Fruit fly (Drosophila melanogaster) whole organism, prepupa: ENCODE measurements around the gene CG2129.

ENCODE experiments used
- CG10631 ChIP-seq: fragments of 200-800 bp; sonication (Bioruptor generic); optimal IDR thresholded peaks from 2 replicates; lab custom pipeline; 2016; ENCODE audit warnings: missing biosample characterization, missing genetic modification characterization
- CG10669 ChIP-seq: fragments of 200-800 bp; sonication (Bioruptor generic); optimal IDR thresholded peaks from 3 replicates; lab custom pipeline; 2018; ENCODE audit warnings: missing biosample characterization, mild to moderate bottlenecking, missing genetic modification characterization, moderate library complexity
- CG11762 ChIP-seq: fragments of 200-800 bp; sonication (Bioruptor generic); optimal IDR thresholded peaks from 3 replicates; lab custom pipeline; 2016; ENCODE audit warnings: missing biosample characterization, missing genetic modification characterization; ENCODE audit not compliant: insufficient read depth
- CG15336 ChIP-seq: fragments of 200-800 bp; sonication (Bioruptor generic); IDR thresholded peaks from 2 replicates; pipeline ENCODE4 v1.3.6; 2022; ENCODE audit warnings: missing biosample characterization, missing genetic modification characterization
- CG1621 ChIP-seq: fragments of 200-800 bp; sonication (Bioruptor generic); optimal IDR thresholded peaks from 3 replicates; lab custom pipeline; 2018; ENCODE audit warnings: missing biosample characterization, mild to moderate bottlenecking, missing genetic modification characterization
- CG16779 ChIP-seq: fragments of 200-800 bp; sonication (Bioruptor generic); optimal IDR thresholded peaks from 3 replicates; lab custom pipeline; 2017; ENCODE audit warnings: missing biosample characterization, mild to moderate bottlenecking, missing genetic modification characterization
- CG3032 ChIP-seq: fragments of 200-800 bp; optimal IDR thresholded peaks from 2 replicates; lab custom pipeline; 2019; ENCODE audit warnings: missing biosample characterization, mild to moderate bottlenecking, missing genetic modification characterization, moderate library complexity
- CG31627 ChIP-seq: fragments of 200-800 bp; sonication (Bioruptor generic); optimal IDR thresholded peaks from 3 replicates; lab custom pipeline; 2016; ENCODE audit warnings: missing biosample characterization, missing genetic modification characterization
- CG32006 ChIP-seq: fragments of 200-800 bp; sonication (Bioruptor generic); optimal IDR thresholded peaks from 3 replicates; lab custom pipeline; 2017; ENCODE audit warnings: missing biosample characterization, mild to moderate bottlenecking, missing genetic modification characterization
- CG3919 ChIP-seq: fragments of 200-800 bp; sonication (Bioruptor generic); optimal IDR thresholded peaks from 3 replicates; lab custom pipeline; 2016; ENCODE audit warnings: missing biosample characterization, missing genetic modification characterization
- CG6163 ChIP-seq: fragments of 200-800 bp; sonication (Bioruptor generic); IDR thresholded peaks from 3 replicates; pipeline ENCODE4 v1.3.6; 2022; ENCODE audit warnings: missing biosample characterization, missing genetic modification characterization
- CG6276 ChIP-seq: fragments of 200-800 bp; sonication (Bioruptor generic); optimal IDR thresholded peaks from 2 replicates; lab custom pipeline; 2017; ENCODE audit warnings: missing biosample characterization, mild to moderate bottlenecking, missing genetic modification characterization
- CG6792 ChIP-seq: fragments of 200-800 bp; sonication (Bioruptor generic); optimal IDR thresholded peaks from 3 replicates; lab custom pipeline; 2016; ENCODE audit warnings: missing biosample characterization, missing genetic modification characterization
- CG6808 ChIP-seq: fragments of 200-800 bp; sonication (Bioruptor generic); optimal IDR thresholded peaks from 3 replicates; lab custom pipeline; 2017; ENCODE audit warnings: missing biosample characterization, missing genetic modification characterization, mild to moderate bottlenecking, moderate library complexity, missing genetic modification reagents
- CG6854 ChIP-seq: fragments of 200-800 bp; sonication (Bioruptor generic); optimal IDR thresholded peaks from 2 replicates; lab custom pipeline; 2017; ENCODE audit warnings: missing biosample characterization, mild to moderate bottlenecking, missing genetic modification characterization
- CG8119 ChIP-seq: fragments of 200-800 bp; sonication (Bioruptor generic); IDR thresholded peaks from 3 replicates; pipeline ENCODE4 v1.3.6; 2022; ENCODE audit warnings: missing biosample characterization, missing genetic modification characterization
- CG8319 ChIP-seq: fragments of 200-800 bp; sonication (Bioruptor generic); optimal IDR thresholded peaks from 3 replicates; lab custom pipeline; 2016; ENCODE audit warnings: missing biosample characterization, missing genetic modification characterization
- CG9139 ChIP-seq: fragments of 200-800 bp; sonication (Bioruptor generic); optimal IDR thresholded peaks from 3 replicates; lab custom pipeline; 2017; ENCODE audit warnings: missing biosample characterization, mild to moderate bottlenecking, missing genetic modification characterization
- Eip75B ChIP-seq: fragments of 200-800 bp; sonication (Bioruptor generic); optimal IDR thresholded peaks from 3 replicates; lab custom pipeline; 2016; ENCODE audit warnings: missing biosample characterization, missing genetic modification characterization
- Eip78C ChIP-seq: fragments of 200-800 bp; sonication (Bioruptor generic); peaks from one replicate; lab custom pipeline; 2016; ENCODE audit warnings: missing biosample characterization, missing genetic modification characterization
- Eip93F ChIP-seq: fragments of 200-800 bp; sonication (Bioruptor generic); optimal IDR thresholded peaks from 2 replicates; lab custom pipeline; 2016; ENCODE audit warnings: missing biosample characterization, mild to moderate bottlenecking, missing genetic modification characterization
- Ets21C ChIP-seq: fragments of 200-800 bp; sonication (Bioruptor generic); optimal IDR thresholded peaks from 3 replicates; lab custom pipeline; 2016; ENCODE audit warnings: missing biosample characterization, missing genetic modification characterization
- Gug ChIP-seq: fragments of 200-800 bp; sonication (Bioruptor generic); IDR thresholded peaks from 2 replicates; pipeline ENCODE4 v1.3.6; 2022; ENCODE audit warnings: missing biosample characterization, missing genetic modification characterization
- Hr38 ChIP-seq: sonication (Bioruptor generic); optimal IDR thresholded peaks from 2 replicates; lab custom pipeline; 2016; ENCODE audit warnings: missing biosample characterization, missing genetic modification characterization
- Hr39 ChIP-seq: fragments of 200-800 bp; sonication (Bioruptor generic); optimal IDR thresholded peaks from 2 replicates; lab custom pipeline; 2016; ENCODE audit warnings: missing biosample characterization, missing genetic modification characterization
- Hr4 ChIP-seq: fragments of 200-800 bp; sonication (Bioruptor generic); optimal IDR thresholded peaks from 3 replicates; lab custom pipeline; 2016; ENCODE audit warnings: missing biosample characterization, missing genetic modification characterization
- Lpt ChIP-seq: fragments of 200-800 bp; sonication (Bioruptor generic); optimal IDR thresholded peaks from 3 replicates; lab custom pipeline; 2016; ENCODE audit warnings: missing biosample characterization, missing genetic modification characterization
- OdsH ChIP-seq: fragments of 200-800 bp; sonication (Bioruptor generic); optimal IDR thresholded peaks from 3 replicates; lab custom pipeline; 2016; ENCODE audit warnings: missing biosample characterization, missing genetic modification characterization
- Sox14 ChIP-seq: fragments of 200-800 bp; sonication (Bioruptor generic); optimal IDR thresholded peaks from 3 replicates; lab custom pipeline; 2016; ENCODE audit warnings: missing biosample characterization, missing genetic modification characterization
- Sox15 ChIP-seq: fragments of 200-800 bp; sonication (Bioruptor generic); optimal IDR thresholded peaks from 3 replicates; lab custom pipeline; 2016; ENCODE audit warnings: missing biosample characterization, missing genetic modification characterization
- achi ChIP-seq: fragments of 200-800 bp; sonication (Bioruptor generic); optimal IDR thresholded peaks from 3 replicates; lab custom pipeline; 2016; ENCODE audit warnings: missing biosample characterization, missing genetic modification characterization
- acj6 ChIP-seq: fragments of 200-800 bp; sonication (Bioruptor generic); optimal IDR thresholded peaks from 3 replicates; lab custom pipeline; 2016; ENCODE audit warnings: missing biosample characterization, missing genetic modification characterization
- cyc ChIP-seq: fragments of 200-800 bp; sonication (Bioruptor generic); optimal IDR thresholded peaks from 3 replicates; lab custom pipeline; 2016; ENCODE audit warnings: missing biosample characterization, missing genetic modification characterization
- dac ChIP-seq: fragments of 200-800 bp; sonication (Bioruptor generic); optimal IDR thresholded peaks from 2 replicates; lab custom pipeline; 2017; ENCODE audit warnings: missing biosample characterization, mild to moderate bottlenecking, missing genetic modification characterization
- dsx ChIP-seq: fragments of 200-800 bp; optimal IDR thresholded peaks from 3 replicates; lab custom pipeline; 2019; ENCODE audit warnings: missing biosample characterization, mild to moderate bottlenecking, missing genetic modification characterization, moderate library complexity; ENCODE audit not compliant: poor library complexity, severe bottlenecking
- eg ChIP-seq: fragments of 200-800 bp; sonication (Bioruptor generic); IDR thresholded peaks from 3 replicates; pipeline ENCODE4 v1.3.6; 2022; ENCODE audit warnings: missing biosample characterization, missing genetic modification characterization
- esn ChIP-seq: fragments of 200-800 bp; sonication (Bioruptor generic); optimal IDR thresholded peaks from 2 replicates; lab custom pipeline; 2016; ENCODE audit warnings: missing biosample characterization, mild to moderate bottlenecking, missing genetic modification characterization, moderate library complexity
- fd59A ChIP-seq: fragments of 200-800 bp; sonication (Bioruptor generic); optimal IDR thresholded peaks from 2 replicates; lab custom pipeline; 2017; ENCODE audit warnings: missing biosample characterization, mild to moderate bottlenecking, missing genetic modification characterization, missing genetic modification reagents
- fd85E ChIP-seq: fragments of 200-800 bp; sonication (Bioruptor generic); optimal IDR thresholded peaks from 3 replicates; lab custom pipeline; 2016; ENCODE audit warnings: missing biosample characterization, missing genetic modification characterization
- fkh ChIP-seq: fragments of 200-800 bp; sonication (Bioruptor generic); optimal IDR thresholded peaks from 3 replicates; lab custom pipeline; 2017; ENCODE audit warnings: missing biosample characterization, mild to moderate bottlenecking, missing genetic modification characterization, moderate library complexity
- lz ChIP-seq: fragments of 200-800 bp; sonication (Bioruptor generic); optimal IDR thresholded peaks from 3 replicates; lab custom pipeline; 2016; ENCODE audit warnings: missing biosample characterization, missing genetic modification characterization
- net ChIP-seq: fragments of 200-800 bp; sonication (Bioruptor generic); optimal IDR thresholded peaks from 3 replicates; lab custom pipeline; 2016; ENCODE audit warnings: missing biosample characterization, missing genetic modification characterization
- pdm3 ChIP-seq: fragments of 200-800 bp; sonication (Bioruptor generic); optimal IDR thresholded peaks from 3 replicates; lab custom pipeline; 2016; ENCODE audit warnings: missing biosample characterization, missing genetic modification characterization
- salr ChIP-seq, 2 experiments: fragments of 200-800 bp; sonication (Bioruptor generic); optimal IDR thresholded peaks; 3 replicates each; lab custom pipeline; 2016 to 2018; ENCODE audit warnings: missing biosample characterization in 2 of 2, missing genetic modification characterization in 2 of 2, mild to moderate bottlenecking in 1 of 2
- svp ChIP-seq: fragments of 200-800 bp; sonication (Bioruptor generic); peaks from one replicate; lab custom pipeline; 2016; ENCODE audit warnings: missing biosample characterization, missing genetic modification characterization
- topi ChIP-seq: fragments of 200-800 bp; sonication (Bioruptor generic); optimal IDR thresholded peaks from 3 replicates; lab custom pipeline; 2016; ENCODE audit warnings: missing biosample characterization, missing genetic modification characterization
- vri ChIP-seq: fragments of 200-800 bp; sonication (Bioruptor generic); optimal IDR thresholded peaks from 3 replicates; lab custom pipeline; 2016; ENCODE audit warnings: missing biosample characterization, mild to moderate bottlenecking, missing genetic modification characterization

Gene CG2129

DNA sequence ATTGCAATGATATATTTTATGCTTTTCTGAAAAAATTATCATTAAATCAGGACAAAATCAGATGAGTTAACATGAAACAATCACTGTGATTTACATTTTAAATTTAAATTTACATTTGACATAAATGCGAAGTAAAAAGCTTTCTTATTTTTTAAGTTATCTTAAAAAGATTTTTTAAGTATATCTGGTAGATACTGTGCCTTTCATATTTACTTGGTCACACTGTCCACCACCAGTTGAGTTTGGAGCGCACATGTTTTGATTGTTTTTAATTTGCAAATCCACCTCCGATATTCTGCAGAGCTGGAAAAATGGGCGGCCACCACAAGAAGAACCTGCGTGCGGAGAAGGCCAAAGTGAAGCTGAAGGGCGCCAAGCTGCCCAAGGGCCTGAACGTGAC lies 28.8 kb upstream of the CG2129 start, which contains the start of gene CG1575:
TSS of gene CG1575 (plus strand) at position 200 of the 400 bp plus-strand sequence.
- TF ChIP-seq CG8119 (GFP tag; lab: Robert Waterston, UW): no peak
- TF ChIP-seq Eip93F: no peak
- TF ChIP-seq CG3032: no peak
- TF ChIP-seq OdsH (GFP tag; lab: Kevin White, UChicago): no peak
- TF ChIP-seq CG15336 (GFP tag; lab: Robert Waterston, UW): no peak
- TF ChIP-seq pdm3 (GFP tag; lab: Kevin White, UChicago): no peak

DNA sequence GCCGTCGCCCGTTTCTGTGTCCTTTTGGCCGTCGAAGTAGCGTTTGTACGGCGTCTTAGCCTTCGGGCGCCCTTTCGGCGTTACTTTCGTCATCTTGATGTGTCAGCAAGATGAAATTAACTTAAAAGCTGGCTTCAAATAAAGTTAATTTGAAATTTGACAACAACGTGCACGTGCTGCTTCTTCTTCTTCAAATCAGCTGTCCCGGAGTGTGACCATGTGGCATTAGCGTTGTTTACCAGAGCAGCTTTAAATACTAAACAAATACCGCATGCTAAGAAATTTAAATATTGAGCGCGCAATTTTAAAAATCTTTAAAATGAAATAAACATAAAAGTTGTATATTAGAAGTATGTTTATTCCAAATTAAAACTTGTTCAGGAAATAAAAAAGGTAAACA lies 24.7 kb upstream of the CG2129 start, which contains the start of gene CG2260:
TSS of gene CG2260 (minus strand) at position 209 of the 400 bp plus-strand sequence.
- TF ChIP-seq Eip78C (GFP tag; lab: Kevin White, UChicago) (peak; percentile 39), Ets21C (GFP tag; lab: Kevin White, UChicago) (no peak)
- TF ChIP-seq, all 60 proteins: peak for 1

DNA sequence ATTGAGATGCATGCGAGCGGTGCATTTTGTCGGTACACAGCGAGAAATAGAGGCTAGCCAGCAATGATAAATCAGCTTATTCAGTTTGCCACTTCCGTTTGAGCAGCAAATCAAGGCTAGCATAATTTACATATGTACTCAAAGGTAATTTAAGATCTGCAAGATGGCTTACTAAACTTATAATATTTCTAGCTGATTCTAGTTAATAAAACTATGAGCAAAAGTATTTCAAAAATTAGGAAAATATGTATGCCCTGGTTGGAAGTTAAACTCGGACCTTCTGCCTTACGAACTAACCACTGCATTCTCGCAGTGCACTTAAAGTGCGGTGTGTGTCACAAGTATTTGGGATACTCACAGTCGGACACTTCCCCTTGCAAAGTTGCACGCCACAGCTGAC lies 22.8 kb upstream of the CG2129 start:
- TF ChIP-seq CG3032 (peak; percentile 46), esn (GFP tag; lab: Kevin White, UChicago) (peak; percentile 18), Gug (no peak), vri (GFP tag; lab: Kevin White, UChicago) (no peak), dac (GFP tag; lab: Kevin White, UChicago) (peak; percentile 47), svp (no peak), CG8319 (GFP tag; lab: Kevin White, UChicago) (no peak), CG6854 (GFP tag; lab: Kevin White, UChicago) (no peak), CG11762 (GFP tag; lab: Kevin White, UChicago) (peak; percentile 20), Eip78C (GFP tag; lab: Kevin White, UChicago) (peak; percentile 92), CG6808 (GFP tag; lab: Kevin White, UChicago) (peak; percentile 48), Sox14 (peak; percentile 28), dsx (peak; percentile 27), Sox15 (peak; percentile 0), achi (GFP tag; lab: Kevin White, UChicago) (peak; percentile 34), Hr39 (GFP tag; lab: Kevin White, UChicago) (peak; percentile 6), fd85E (no peak), lz (no peak), pdm3 (GFP tag; lab: Kevin White, UChicago) (peak; percentile 56), CG10631 (GFP tag; lab: Kevin White, UChicago) (peak; percentile 30), acj6 (GFP tag; lab: Kevin White, UChicago) (peak; percentile 34), topi (GFP tag; lab: Kevin White, UChicago) (peak; percentile 15), CG16779 (tag; lab: Kevin White, UChicago) (no peak), fd59A (peak; percentile 36), net (peak; percentile 63), Eip75B (GFP tag; lab: Kevin White, UChicago) (peak; percentile 28), CG10669 (peak; percentile 40), eg (GFP tag; lab: Robert Waterston, UW) (peak; percentile 62), salr (GFP tag; optimal IDR thresholded peaks at IDR 0.05; lab: Kevin White, UChicago) (peak in 1 of 2 experiments; percentile 38), Hr38 (GFP tag; lab: Kevin White, UChicago) (no peak), CG6792 (GFP tag; lab: Kevin White, UChicago) (peak; percentile 25), CG6163 (GFP tag; lab: Robert Waterston, UW) (peak; percentile 66; the same call in 2 of the 3 replicates), fkh (GFP tag; lab: Kevin White, UChicago) (no peak), Ets21C (GFP tag; lab: Kevin White, UChicago) (no peak), Hr4 (GFP tag; lab: Kevin White, UChicago) (peak; percentile 76), CG32006 (GFP tag; lab: Kevin White, UChicago) (peak; percentile 85), CG6276 (peak; percentile 66), CG31627 (GFP tag; lab: Kevin White, UChicago) (no peak), CG3919 (GFP tag; lab: Kevin White, UChicago) (peak; percentile 53), Eip93F (no peak), cyc (GFP tag; lab: Kevin White, UChicago) (no peak), CG9139 (no peak), CG15336 (GFP tag; lab: Robert Waterston, UW) (peak; percentile 76), Lpt (GFP tag; lab: Kevin White, UChicago) (peak; percentile 54), CG1621 (tag; lab: Kevin White, UChicago) (no peak)
